Fruit fly (Drosophila melanogaster) whole organism, prepupa: ENCODE measurements around the gene Axs.

ENCODE experiments used
- CG11902 ChIP-seq: fragments of 200-800 bp; sonication (Bioruptor generic); optimal IDR thresholded peaks from 3 replicates; lab custom pipeline; 2016; ENCODE audit warnings: missing biosample characterization, missing genetic modification characterization
- CG15336 ChIP-seq: fragments of 200-800 bp; sonication (Bioruptor generic); IDR thresholded peaks from 2 replicates; pipeline ENCODE4 v1.3.6; 2022; ENCODE audit warnings: missing biosample characterization, missing genetic modification characterization
- CG1621 ChIP-seq: fragments of 200-800 bp; sonication (Bioruptor generic); optimal IDR thresholded peaks from 3 replicates; lab custom pipeline; 2018; ENCODE audit warnings: missing biosample characterization, mild to moderate bottlenecking, missing genetic modification characterization
- CG16779 ChIP-seq: fragments of 200-800 bp; sonication (Bioruptor generic); optimal IDR thresholded peaks from 3 replicates; lab custom pipeline; 2017; ENCODE audit warnings: missing biosample characterization, mild to moderate bottlenecking, missing genetic modification characterization
- CG3032 ChIP-seq: fragments of 200-800 bp; optimal IDR thresholded peaks from 2 replicates; lab custom pipeline; 2019; ENCODE audit warnings: missing biosample characterization, mild to moderate bottlenecking, missing genetic modification characterization, moderate library complexity
- CG31627 ChIP-seq: fragments of 200-800 bp; sonication (Bioruptor generic); optimal IDR thresholded peaks from 3 replicates; lab custom pipeline; 2016; ENCODE audit warnings: missing biosample characterization, missing genetic modification characterization
- CG34406 ChIP-seq: fragments of 200-800 bp; sonication (Bioruptor generic); optimal IDR thresholded peaks from 3 replicates; lab custom pipeline; 2016; ENCODE audit warnings: missing biosample characterization, missing genetic modification characterization
- CG3919 ChIP-seq: fragments of 200-800 bp; sonication (Bioruptor generic); optimal IDR thresholded peaks from 3 replicates; lab custom pipeline; 2016; ENCODE audit warnings: missing biosample characterization, missing genetic modification characterization
- CG4318 ChIP-seq: fragments of 200-800 bp; sonication (Bioruptor generic); optimal IDR thresholded peaks from 3 replicates; lab custom pipeline; 2017; ENCODE audit warnings: missing biosample characterization, mild to moderate bottlenecking, missing genetic modification characterization
- CG6163 ChIP-seq: fragments of 200-800 bp; sonication (Bioruptor generic); IDR thresholded peaks from 3 replicates; pipeline ENCODE4 v1.3.6; 2022; ENCODE audit warnings: missing biosample characterization, missing genetic modification characterization
- CG6276 ChIP-seq: fragments of 200-800 bp; sonication (Bioruptor generic); optimal IDR thresholded peaks from 2 replicates; lab custom pipeline; 2017; ENCODE audit warnings: missing biosample characterization, mild to moderate bottlenecking, missing genetic modification characterization
- CG6792 ChIP-seq: fragments of 200-800 bp; sonication (Bioruptor generic); optimal IDR thresholded peaks from 3 replicates; lab custom pipeline; 2016; ENCODE audit warnings: missing biosample characterization, missing genetic modification characterization
- CG6808 ChIP-seq: fragments of 200-800 bp; sonication (Bioruptor generic); optimal IDR thresholded peaks from 3 replicates; lab custom pipeline; 2017; ENCODE audit warnings: missing biosample characterization, missing genetic modification characterization, mild to moderate bottlenecking, moderate library complexity, missing genetic modification reagents
- CG6854 ChIP-seq: fragments of 200-800 bp; sonication (Bioruptor generic); optimal IDR thresholded peaks from 2 replicates; lab custom pipeline; 2017; ENCODE audit warnings: missing biosample characterization, mild to moderate bottlenecking, missing genetic modification characterization
- CG7368 ChIP-seq: fragments of 200-800 bp; sonication (Bioruptor generic); optimal IDR thresholded peaks from 3 replicates; lab custom pipeline; 2016; ENCODE audit warnings: missing biosample characterization, missing genetic modification characterization
- CG8119 ChIP-seq: fragments of 200-800 bp; sonication (Bioruptor generic); IDR thresholded peaks from 3 replicates; pipeline ENCODE4 v1.3.6; 2022; ENCODE audit warnings: missing biosample characterization, missing genetic modification characterization
- CG8319 ChIP-seq: fragments of 200-800 bp; sonication (Bioruptor generic); optimal IDR thresholded peaks from 3 replicates; lab custom pipeline; 2016; ENCODE audit warnings: missing biosample characterization, missing genetic modification characterization
- CG8632 ChIP-seq: fragments of 200-800 bp; sonication (Bioruptor generic); optimal IDR thresholded peaks from 3 replicates; lab custom pipeline; 2016; ENCODE audit warnings: missing biosample characterization, missing genetic modification characterization
- Eip75B ChIP-seq: fragments of 200-800 bp; sonication (Bioruptor generic); optimal IDR thresholded peaks from 3 replicates; lab custom pipeline; 2016; ENCODE audit warnings: missing biosample characterization, missing genetic modification characterization
- Eip78C ChIP-seq: fragments of 200-800 bp; sonication (Bioruptor generic); peaks from one replicate; lab custom pipeline; 2016; ENCODE audit warnings: missing biosample characterization, missing genetic modification characterization
- Ets96B ChIP-seq: fragments of 200-800 bp; optimal IDR thresholded peaks from 2 replicates; lab custom pipeline; 2019; ENCODE audit warnings: missing biosample characterization, mild to moderate bottlenecking, missing genetic modification characterization, moderate library complexity
- Gug ChIP-seq: fragments of 200-800 bp; sonication (Bioruptor generic); IDR thresholded peaks from 2 replicates; pipeline ENCODE4 v1.3.6; 2022; ENCODE audit warnings: missing biosample characterization, missing genetic modification characterization
- Hr38 ChIP-seq: sonication (Bioruptor generic); optimal IDR thresholded peaks from 2 replicates; lab custom pipeline; 2016; ENCODE audit warnings: missing biosample characterization, missing genetic modification characterization
- Hr39 ChIP-seq: fragments of 200-800 bp; sonication (Bioruptor generic); optimal IDR thresholded peaks from 2 replicates; lab custom pipeline; 2016; ENCODE audit warnings: missing biosample characterization, missing genetic modification characterization
- Lpt ChIP-seq: fragments of 200-800 bp; sonication (Bioruptor generic); optimal IDR thresholded peaks from 3 replicates; lab custom pipeline; 2016; ENCODE audit warnings: missing biosample characterization, missing genetic modification characterization
- OdsH ChIP-seq: fragments of 200-800 bp; sonication (Bioruptor generic); optimal IDR thresholded peaks from 3 replicates; lab custom pipeline; 2016; ENCODE audit warnings: missing biosample characterization, missing genetic modification characterization
- Sox102F ChIP-seq: fragments of 200-800 bp; sonication (Bioruptor generic); optimal IDR thresholded peaks from 2 replicates; lab custom pipeline; 2016; ENCODE audit warnings: missing biosample characterization, mild to moderate bottlenecking, missing genetic modification characterization
- Sox14 ChIP-seq: fragments of 200-800 bp; sonication (Bioruptor generic); optimal IDR thresholded peaks from 3 replicates; lab custom pipeline; 2016; ENCODE audit warnings: missing biosample characterization, missing genetic modification characterization
- Sox15 ChIP-seq: fragments of 200-800 bp; sonication (Bioruptor generic); optimal IDR thresholded peaks from 3 replicates; lab custom pipeline; 2016; ENCODE audit warnings: missing biosample characterization, missing genetic modification characterization
- achi ChIP-seq: fragments of 200-800 bp; sonication (Bioruptor generic); optimal IDR thresholded peaks from 3 replicates; lab custom pipeline; 2016; ENCODE audit warnings: missing biosample characterization, missing genetic modification characterization
- acj6 ChIP-seq: fragments of 200-800 bp; sonication (Bioruptor generic); optimal IDR thresholded peaks from 3 replicates; lab custom pipeline; 2016; ENCODE audit warnings: missing biosample characterization, missing genetic modification characterization
- dac ChIP-seq: fragments of 200-800 bp; sonication (Bioruptor generic); optimal IDR thresholded peaks from 2 replicates; lab custom pipeline; 2017; ENCODE audit warnings: missing biosample characterization, mild to moderate bottlenecking, missing genetic modification characterization
- eg ChIP-seq: fragments of 200-800 bp; sonication (Bioruptor generic); IDR thresholded peaks from 3 replicates; pipeline ENCODE4 v1.3.6; 2022; ENCODE audit warnings: missing biosample characterization, missing genetic modification characterization
- esn ChIP-seq: fragments of 200-800 bp; sonication (Bioruptor generic); optimal IDR thresholded peaks from 2 replicates; lab custom pipeline; 2016; ENCODE audit warnings: missing biosample characterization, mild to moderate bottlenecking, missing genetic modification characterization, moderate library complexity
- fd85E ChIP-seq: fragments of 200-800 bp; sonication (Bioruptor generic); optimal IDR thresholded peaks from 3 replicates; lab custom pipeline; 2016; ENCODE audit warnings: missing biosample characterization, missing genetic modification characterization
- fkh ChIP-seq: fragments of 200-800 bp; sonication (Bioruptor generic); optimal IDR thresholded peaks from 3 replicates; lab custom pipeline; 2017; ENCODE audit warnings: missing biosample characterization, mild to moderate bottlenecking, missing genetic modification characterization, moderate library complexity
- lz ChIP-seq: fragments of 200-800 bp; sonication (Bioruptor generic); optimal IDR thresholded peaks from 3 replicates; lab custom pipeline; 2016; ENCODE audit warnings: missing biosample characterization, missing genetic modification characterization
- net ChIP-seq: fragments of 200-800 bp; sonication (Bioruptor generic); optimal IDR thresholded peaks from 3 replicates; lab custom pipeline; 2016; ENCODE audit warnings: missing biosample characterization, missing genetic modification characterization
- pdm3 ChIP-seq: fragments of 200-800 bp; sonication (Bioruptor generic); optimal IDR thresholded peaks from 3 replicates; lab custom pipeline; 2016; ENCODE audit warnings: missing biosample characterization, missing genetic modification characterization
- salr ChIP-seq, 2 experiments: fragments of 200-800 bp; sonication (Bioruptor generic); optimal IDR thresholded peaks; 3 replicates each; lab custom pipeline; 2016 to 2018; ENCODE audit warnings: missing biosample characterization in 2 of 2, missing genetic modification characterization in 2 of 2, mild to moderate bottlenecking in 1 of 2
- spab ChIP-seq: fragments of 200-800 bp; sonication (Bioruptor generic); optimal IDR thresholded peaks from 2 replicates; lab custom pipeline; 2017; ENCODE audit warnings: missing biosample characterization, mild to moderate bottlenecking, missing genetic modification characterization, missing genetic modification reagents
- ss ChIP-seq, 2 experiments: fragments of 200-800 bp; sonication (Bioruptor generic); optimal IDR thresholded peaks; 2 replicates in 1 of 2; 3 replicates in 1 of 2; lab custom pipeline; 2017 to 2018; ENCODE audit warnings: mild to moderate bottlenecking in 2 of 2, missing biosample characterization in 2 of 2, missing genetic modification characterization in 2 of 2, moderate library complexity in 1 of 2
- svp ChIP-seq: fragments of 200-800 bp; sonication (Bioruptor generic); peaks from one replicate; lab custom pipeline; 2016; ENCODE audit warnings: missing biosample characterization, missing genetic modification characterization
- vri ChIP-seq: fragments of 200-800 bp; sonication (Bioruptor generic); optimal IDR thresholded peaks from 3 replicates; lab custom pipeline; 2016; ENCODE audit warnings: missing biosample characterization, mild to moderate bottlenecking, missing genetic modification characterization

Axs gene

DNA sequence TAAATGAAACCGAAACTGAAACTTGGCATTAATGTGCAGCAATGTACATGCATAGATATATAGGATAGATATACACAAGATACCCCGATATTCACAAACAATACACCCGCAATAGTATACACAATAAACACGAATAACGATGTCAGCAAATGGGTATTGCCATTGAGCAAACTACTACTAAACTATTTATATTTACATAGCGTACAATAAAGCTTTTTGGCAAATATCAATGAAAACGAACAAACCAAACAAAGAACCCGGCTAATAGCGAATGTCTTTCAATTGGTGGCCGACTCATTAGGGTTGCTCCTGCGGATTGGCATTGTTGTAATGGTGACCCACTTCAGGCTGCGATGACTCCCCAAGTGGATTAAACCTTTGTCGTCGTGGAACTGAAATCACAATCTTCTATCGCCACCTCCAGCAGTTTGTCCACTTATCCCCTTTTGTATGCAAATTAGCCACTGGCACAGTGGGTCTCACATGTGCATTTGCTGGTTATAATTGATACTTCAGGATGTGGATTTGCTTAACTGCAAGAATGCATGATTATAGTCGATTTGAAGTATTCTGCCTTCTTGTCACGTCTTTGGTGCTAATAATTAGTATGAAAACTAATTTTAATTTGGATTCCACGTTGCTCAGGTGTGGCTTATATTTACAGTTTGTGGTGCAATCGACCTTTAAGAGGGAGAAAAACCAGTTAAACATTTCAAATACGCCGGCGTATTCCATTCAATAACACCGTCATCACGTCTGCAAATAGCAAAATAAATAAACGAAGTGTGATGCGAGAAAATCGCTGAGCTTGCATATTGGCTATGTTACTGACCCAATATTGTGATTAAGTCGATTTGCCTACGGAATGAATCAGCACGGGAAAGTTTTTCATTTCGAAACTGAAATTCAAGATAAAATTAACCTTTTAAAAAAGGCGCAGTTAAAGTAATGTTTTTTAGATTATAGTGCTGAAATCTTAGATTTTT lies 33.3 kb downstream of the Axs start (continued):
- peak; percentile 91 for TF ChIP-seq Eip78C
- TF ChIP-seq ss (GFP tag; optimal IDR thresholded peaks at IDR 0.05; lab: Kevin White, UChicago), result no peak
- no peak for TF ChIP-seq CG6854 (GFP tag; lab: Kevin White, UChicago)
- no peak for TF ChIP-seq Sox102F
- no peak for TF ChIP-seq CG34406 (GFP tag; lab: Kevin White, UChicago)
- TF ChIP-seq CG6808, result no peak
- no peak for TF ChIP-seq OdsH
- no peak for TF ChIP-seq pdm3 (GFP tag; lab: Kevin White, UChicago)
- TF ChIP-seq Hr38, result no peak
- TF ChIP-seq CG11902 (GFP tag; lab: Kevin White, UChicago), result no peak

DNA sequence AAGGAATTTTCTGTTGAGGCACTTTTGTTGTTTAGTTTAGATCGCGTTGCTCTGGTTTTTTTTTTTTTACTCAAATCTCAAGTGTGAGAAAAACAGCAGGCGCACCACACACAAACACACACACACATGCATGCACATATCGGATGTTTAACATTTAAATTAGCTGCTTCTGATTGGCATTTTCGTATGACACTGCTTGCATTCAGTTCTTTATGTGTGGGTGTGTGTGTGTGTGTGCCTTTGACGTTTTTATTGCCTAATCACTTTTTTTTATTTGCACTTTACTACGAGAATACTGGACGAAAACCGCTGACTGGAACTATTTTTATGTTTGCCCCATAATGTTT lies 35.3 kb downstream of the Axs start:
- TF ChIP-seq CG34406 (GFP tag; lab: Kevin White, UChicago) (no peak), ss (GFP tag; optimal IDR thresholded peaks at IDR 0.05; lab: Kevin White, UChicago) (no peak), CG31627 (GFP tag; lab: Kevin White, UChicago) (no peak)

DNA sequence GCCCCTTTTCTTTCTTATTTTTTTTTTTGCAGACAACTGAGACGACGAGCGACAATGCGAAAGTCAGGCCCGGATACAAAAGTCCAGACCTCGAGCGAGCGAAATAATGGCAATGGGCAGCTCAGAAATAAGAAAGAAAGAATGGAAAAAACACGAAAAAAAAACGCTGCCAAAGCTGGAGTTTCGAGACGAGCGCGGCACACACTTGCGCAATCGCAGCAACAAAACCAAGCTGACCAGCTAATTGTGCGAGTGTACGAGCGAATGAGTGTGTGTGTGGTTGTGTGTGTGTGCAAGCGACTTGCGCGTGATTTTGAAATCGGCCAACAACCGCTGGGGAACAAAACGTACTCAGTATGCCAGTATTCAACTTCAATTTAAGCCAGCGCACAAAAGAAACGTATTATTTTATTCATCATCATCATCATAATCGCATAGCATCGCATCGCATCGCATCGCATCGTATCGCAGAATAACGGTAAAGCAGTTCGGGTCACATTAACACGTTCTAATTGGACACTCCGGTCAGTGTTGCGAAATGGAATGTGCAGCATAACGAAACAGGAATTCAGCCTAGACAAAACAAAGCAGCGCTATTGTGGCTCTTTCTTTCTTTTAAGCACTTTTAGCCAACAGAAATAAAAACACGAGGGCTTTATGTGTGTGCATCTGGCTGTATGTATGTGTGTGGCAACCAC lies 35.8 kb downstream of the Axs start:
- no peak for TF ChIP-seq Gug
- no peak for TF ChIP-seq fd85E (GFP tag; lab: Kevin White, UChicago)
- no peak for TF ChIP-seq CG11902 (GFP tag; lab: Kevin White, UChicago)
- no peak for TF ChIP-seq net (GFP tag; lab: Kevin White, UChicago)
- TF ChIP-seq CG15336 (GFP tag; lab: Robert Waterston, UW), result no peak
- TF ChIP-seq Eip78C, result peak; percentile 27
- TF ChIP-seq CG8319 (GFP tag; lab: Kevin White, UChicago), result no peak
- TF ChIP-seq Ets96B, result no peak
- TF ChIP-seq CG6792 (GFP tag; lab: Kevin White, UChicago), result no peak
- TF ChIP-seq CG8632, result no peak
- peak; percentile 55 to 57 for TF ChIP-seq ss (GFP tag; optimal IDR thresholded peaks at IDR 0.05; lab: Kevin White, UChicago)
- TF ChIP-seq esn (GFP tag; lab: Kevin White, UChicago), result no peak
- no peak for TF ChIP-seq CG34406 (GFP tag; lab: Kevin White, UChicago)
- TF ChIP-seq CG16779, result no peak
- TF ChIP-seq CG1621 (tag; lab: Kevin White, UChicago), result no peak
- no peak for TF ChIP-seq acj6 (GFP tag; lab: Kevin White, UChicago)
- no peak for TF ChIP-seq dac (GFP tag; lab: Kevin White, UChicago)
- peak; percentile 40; the same call in 2 of the 3 replicates for TF ChIP-seq eg (GFP tag; lab: Robert Waterston, UW)
- no peak for TF ChIP-seq Sox15 (GFP tag; lab: Kevin White, UChicago)
- no peak for TF ChIP-seq Sox14
- TF ChIP-seq CG6163 (GFP tag; lab: Robert Waterston, UW), result peak; percentile 53; the same call in 1 of the 3 replicates
- TF ChIP-seq vri (GFP tag; lab: Kevin White, UChicago), result peak; percentile 77
- TF ChIP-seq svp (GFP tag; lab: Kevin White, UChicago), result no peak
- TF ChIP-seq achi (GFP tag; lab: Kevin White, UChicago), result no peak
- TF ChIP-seq CG8119 (GFP tag; lab: Robert Waterston, UW), result 0 out of 3 replicates have a peak, but pooled peaks have one; percentile 38
- no peak for TF ChIP-seq CG7368 (GFP tag; lab: Kevin White, UChicago)
- no peak for TF ChIP-seq Hr39 (GFP tag; lab: Kevin White, UChicago)
- TF ChIP-seq salr (GFP tag; optimal IDR thresholded peaks at IDR 0.05; lab: Kevin White, UChicago), result no peak
- no peak for TF ChIP-seq CG6276 (GFP tag; lab: Kevin White, UChicago)
- no peak for TF ChIP-seq Lpt (GFP tag; lab: Kevin White, UChicago)
- no peak for TF ChIP-seq spab
- TF ChIP-seq fkh (GFP tag; lab: Kevin White, UChicago), result no peak
- no peak for TF ChIP-seq CG4318 (GFP tag; lab: Kevin White, UChicago)
- no peak for TF ChIP-seq CG3919 (GFP tag; lab: Kevin White, UChicago)
- TF ChIP-seq CG31627 (GFP tag; lab: Kevin White, UChicago), result no peak
- no peak for TF ChIP-seq Hr38
- no peak for TF ChIP-seq Eip75B (GFP tag; lab: Kevin White, UChicago)
- no peak for TF ChIP-seq lz (GFP tag; lab: Kevin White, UChicago)
- TF ChIP-seq CG3032 (tag; lab: Kevin White, UChicago), result no peak
- no peak for TF ChIP-seq CG6808
